Worm (Caenorhabditis elegans): ENCODE measurements around the gene mdmh-35.

ce11 chrII:7866081-7866480 lies 10.6 kb upstream of the mdmh-35 start:
- TF ChIP-seq unc-55 (GFP tag; optimal IDR thresholded peaks at IDR 0.05) (no peak), ceh-9 (tag; optimal IDR thresholded peaks at IDR 0.05) (no peak), hlh-8 (tag; optimal IDR thresholded peaks at IDR 0.05) (no peak), dve-1 (tag; optimal IDR thresholded peaks at IDR 0.05) (no peak), ceh-2 (tag; optimal IDR thresholded peaks at IDR 0.05) (no peak), syd-9 (tag; optimal IDR thresholded peaks at IDR 0.05) (no peak), tbx-7 (tag; optimal IDR thresholded peaks at IDR 0.05) (no peak)

All from whole organism, late embryonic.